Fruit fly (Drosophila melanogaster) whole organism, larva: ENCODE results near the gene CG42713.

Experiments
- noc ChIP-seq: fragments of 200-800 bp; sonication (Bioruptor generic); optimal IDR thresholded peaks from 3 replicates; lab custom pipeline; 2019; ENCODE audit warnings: missing biosample characterization, mild to moderate bottlenecking, missing genetic modification characterization, moderate library complexity

The CG42713 gene

dm6 chr2L:8891140-8891539, at the start of gene CG42713:
Gene CG42713 (plus strand): TSS chr2L:8891440.
- TF ChIP-seq noc (tag; lab: Kevin White, UChicago), result no peak

- no peak for TF ChIP-seq noc (tag; lab: Kevin White, UChicago)
Observed at dm6 chr2L:8841490-8842261, 49.6 kb upstream of the CG42713 start.

- no peak for TF ChIP-seq noc (tag; lab: Kevin White, UChicago)
Observed at dm6 chr2L:8842262-8842561, 49.0 kb upstream of the CG42713 start.

DNA sequence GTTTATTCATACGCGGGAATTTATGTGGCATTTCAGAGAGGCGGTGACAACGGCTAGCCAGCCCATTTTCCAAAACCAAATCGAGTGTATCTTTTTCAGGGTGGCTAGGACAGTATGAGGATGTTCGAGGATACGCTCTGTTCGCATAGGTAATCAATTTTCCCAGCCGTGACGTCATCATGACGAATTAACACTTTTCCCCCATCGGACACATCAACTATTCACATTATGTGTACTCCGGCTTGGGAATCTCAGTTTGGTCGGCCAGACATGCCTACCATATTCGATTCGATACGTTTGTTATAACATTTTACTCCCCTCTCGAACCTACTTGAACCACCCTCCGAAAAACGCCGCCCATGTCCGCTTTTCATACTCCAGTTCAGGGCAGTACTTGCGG, 47.6 kb upstream of the CG42713 start:
- no peak for TF ChIP-seq noc (tag; lab: Kevin White, UChicago)

- TF ChIP-seq noc (tag; lab: Kevin White, UChicago), result no peak
Observed at dm6 chr2L:8844693-8845092, 46.5 kb upstream of the CG42713 start.

DNA sequence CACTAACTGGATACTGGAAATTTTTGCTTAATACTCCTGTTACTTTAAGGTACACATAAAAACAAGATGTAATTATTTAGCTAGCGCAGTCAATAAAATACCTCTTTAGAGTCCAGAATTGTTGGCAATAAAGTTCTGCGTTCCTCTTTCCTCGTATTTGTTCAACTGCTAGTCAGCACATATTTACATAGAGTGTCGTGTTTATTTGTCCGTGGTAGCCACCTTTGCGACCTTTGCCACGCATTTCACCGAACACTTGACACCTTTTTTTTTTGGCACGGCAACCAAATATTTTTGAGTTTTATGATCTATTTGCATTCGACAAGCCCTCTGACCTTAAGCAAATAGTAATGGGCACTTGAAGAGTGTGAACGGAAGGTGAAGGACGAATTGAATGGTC, 45.3 kb upstream of the CG42713 start:
- peak; percentile 79 for TF ChIP-seq noc (tag; lab: Kevin White, UChicago)

DNA sequence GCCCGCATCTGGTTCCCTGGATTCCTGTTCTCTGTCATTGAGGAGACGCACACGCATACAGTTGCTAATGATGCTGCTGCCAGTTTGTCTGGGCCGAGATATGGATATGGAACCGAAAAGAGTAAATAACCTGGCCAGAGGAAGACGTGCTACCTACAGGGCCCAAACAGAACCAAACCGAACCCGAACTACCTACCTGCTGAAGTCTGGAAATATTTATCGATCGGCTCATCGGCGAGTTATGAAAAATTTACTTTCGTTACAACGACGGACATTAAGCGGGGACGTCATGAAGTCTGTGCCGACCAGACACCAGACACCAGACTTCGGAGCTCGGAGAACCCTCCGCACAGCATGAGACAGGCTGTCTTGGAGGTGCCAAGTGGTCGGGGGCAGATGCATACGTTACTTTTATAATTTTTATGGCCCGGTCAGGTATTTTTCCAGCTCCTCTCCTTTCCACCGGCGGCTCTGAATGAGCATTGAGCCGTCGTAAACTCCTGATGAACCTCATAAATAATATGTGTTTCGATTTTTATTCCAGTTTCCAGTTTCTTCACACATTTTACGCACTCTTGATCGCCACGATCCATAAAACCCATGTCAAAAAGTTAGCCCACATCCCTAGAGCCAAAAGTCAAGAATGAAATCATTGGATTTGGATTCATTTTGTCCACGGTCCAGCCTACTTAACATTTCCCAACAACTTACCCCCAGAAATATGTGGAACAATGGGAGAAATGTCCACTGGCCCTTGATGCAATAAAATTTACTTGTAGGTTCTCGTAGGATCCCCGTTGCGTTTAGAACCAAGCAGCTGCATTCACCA, 44.3 kb upstream of the CG42713 start:
- TF ChIP-seq noc (tag; lab: Kevin White, UChicago), result no peak

- no peak for TF ChIP-seq noc (tag; lab: Kevin White, UChicago)
Observed at dm6 chr2L:8849170-8849569, 42.1 kb upstream of the CG42713 start.

DNA sequence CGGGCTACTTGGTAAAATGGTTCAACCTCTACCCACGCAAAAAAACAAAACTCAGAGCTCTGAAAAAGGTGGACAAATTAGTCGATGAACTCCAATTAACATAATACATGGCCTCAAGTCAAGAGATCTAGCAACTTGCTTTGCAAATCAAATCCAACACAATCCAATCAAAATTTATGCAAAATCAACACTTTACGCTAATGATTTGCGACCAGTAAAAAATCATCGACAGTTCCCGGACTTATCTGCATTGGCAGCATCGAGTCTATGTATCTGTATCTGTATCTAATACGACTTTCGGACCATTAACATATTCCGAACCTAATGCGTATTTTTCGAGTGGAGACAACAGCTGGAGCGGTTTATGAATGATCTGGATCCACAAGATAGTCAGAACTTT, 40.2 kb upstream of the CG42713 start:
- no peak for TF ChIP-seq noc (tag; lab: Kevin White, UChicago)

DNA sequence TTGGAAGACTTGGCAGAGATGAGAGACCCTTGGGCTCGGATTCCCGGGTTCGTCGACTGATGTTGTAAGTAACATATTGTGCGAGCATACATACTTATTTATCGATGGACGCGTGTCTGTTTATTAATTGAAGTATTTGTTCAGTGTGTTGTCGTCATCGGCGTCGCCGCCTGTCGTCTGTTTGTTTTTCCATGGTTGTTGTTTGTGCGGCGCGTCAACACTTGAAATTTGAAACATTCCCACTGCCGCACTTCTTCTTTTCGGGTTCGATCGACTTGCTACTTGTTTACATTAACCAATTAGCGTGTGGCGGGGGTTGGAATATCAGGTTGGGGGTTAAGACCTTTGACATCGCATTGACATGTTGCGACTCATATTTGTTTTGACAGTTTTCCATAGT, 39.0 kb upstream of the CG42713 start:
- TF ChIP-seq noc (tag; lab: Kevin White, UChicago), result no peak

DNA sequence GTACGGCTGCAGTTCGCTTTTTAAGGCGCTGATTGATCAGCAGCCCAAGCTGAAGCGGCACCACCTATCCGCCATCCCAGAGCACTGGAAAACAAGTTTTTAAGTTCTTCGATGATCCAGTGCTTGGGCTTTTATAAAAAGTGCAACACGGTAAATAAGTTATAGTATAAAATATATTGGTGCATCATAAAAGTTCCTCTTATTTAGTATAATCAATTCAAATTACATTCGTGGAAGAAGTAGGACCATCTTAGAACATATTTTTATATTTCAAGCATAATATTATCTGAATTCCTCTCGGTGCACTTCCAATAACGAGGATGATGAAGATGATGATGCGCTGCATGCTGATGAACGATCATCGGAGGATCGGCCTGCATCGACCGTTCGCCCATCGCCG, 35.8 kb upstream of the CG42713 start:
- no peak for TF ChIP-seq noc (tag; lab: Kevin White, UChicago)

dm6 chr2L:8857752-8858151, 33.5 kb upstream of the CG42713 start:
- no peak for TF ChIP-seq noc (tag; lab: Kevin White, UChicago)

dm6 chr2L:8859839-8860238, 31.4 kb upstream of the CG42713 start:
- no peak for TF ChIP-seq noc (tag; lab: Kevin White, UChicago)

DNA sequence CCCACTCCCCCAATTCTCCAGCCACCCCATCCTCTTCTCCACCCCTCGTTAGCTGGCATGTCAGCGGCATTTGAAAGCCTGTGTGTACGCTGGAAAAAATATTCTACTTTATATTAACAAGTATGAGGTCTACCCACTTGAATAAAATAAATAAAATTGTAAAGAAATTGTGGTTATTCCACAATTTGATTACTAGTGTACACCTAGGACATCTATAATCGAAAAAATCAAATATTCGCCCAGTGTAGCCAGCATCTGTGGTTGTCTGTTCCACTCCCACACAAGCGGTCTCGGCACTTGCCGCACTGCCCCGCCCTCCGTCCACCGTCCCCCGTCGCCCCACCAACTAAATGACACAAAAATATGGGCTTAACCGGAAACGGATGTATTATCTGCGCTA, 30.5 kb upstream of the CG42713 start:
- TF ChIP-seq noc (tag; lab: Kevin White, UChicago), result no peak

DNA sequence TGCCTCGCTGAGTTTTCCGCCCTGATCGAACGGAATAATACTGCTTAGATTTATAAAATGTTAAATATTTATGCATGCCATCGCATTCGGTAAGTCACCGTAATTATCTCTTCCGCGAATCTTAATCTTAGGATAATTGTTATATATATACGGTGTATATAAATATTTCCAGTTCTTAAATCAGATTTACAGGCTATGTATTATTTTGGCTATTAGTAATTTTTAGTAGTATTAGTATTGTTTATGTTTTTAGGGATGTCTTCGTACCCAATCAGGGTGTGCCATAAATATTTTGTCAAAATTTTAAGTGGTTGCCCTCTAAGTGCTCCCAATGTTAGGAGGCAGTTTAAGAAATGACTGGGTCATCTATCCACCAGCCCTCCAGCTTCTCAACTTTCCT, 28.8 kb upstream of the CG42713 start, which contains the start of gene CG32986:
Gene CG32986, plus strand, starts transcription at position 301 of the 400 bp plus-strand sequence.
- TF ChIP-seq noc (tag; lab: Kevin White, UChicago), result no peak

DNA sequence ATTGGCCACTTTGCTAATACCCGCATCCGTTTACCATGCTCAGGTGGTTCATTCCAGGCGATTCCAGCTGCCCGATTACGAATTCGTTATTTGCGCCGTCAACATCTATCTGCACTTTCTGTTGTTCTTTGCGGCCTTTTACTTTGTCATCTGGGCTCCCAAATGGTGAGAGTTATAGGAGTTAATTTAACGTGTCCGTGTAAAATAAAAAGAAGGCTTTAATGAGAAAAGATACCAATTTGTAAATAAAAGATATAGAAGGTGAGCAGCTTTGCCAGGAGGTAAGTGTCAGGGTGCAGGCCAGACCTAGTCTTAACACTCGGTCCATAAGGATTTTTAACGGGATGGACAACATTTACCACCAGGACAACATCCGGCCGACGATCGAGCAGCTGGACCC, 27.7 kb upstream of the CG42713 start, which contains the start of gene CG32987:
Gene CG32987, plus strand, starts transcription at position 301 of the 400 bp plus-strand sequence.
- no peak for TF ChIP-seq noc (tag; lab: Kevin White, UChicago)

dm6 chr2L:8864564-8864963, 26.7 kb upstream of the CG42713 start, which contains the start of gene CG32988:
Gene CG32988 (plus strand): TSS chr2L:8864864.
- no peak for TF ChIP-seq noc (tag; lab: Kevin White, UChicago)
